Worm (Caenorhabditis elegans) whole organism, young adult: ENCODE data around the gene Y62H9A.1.

Experiments
- B0019.2 ChIP-seq: fragments of 200-800 bp; sonication (Bioruptor generic); conservative IDR thresholded peaks from 2 replicates; pipeline ENCODE4 v1.3.6; 2022; ENCODE audit warnings: missing genetic modification reagents, missing genetic modification characterization, missing compliant biosample characterization
- C17E4.6 ChIP-seq: fragments of 200-800 bp; sonication (Bioruptor generic); IDR thresholded peaks from 2 replicates; pipeline ENCODE4 v1.3.6; 2022; ENCODE audit warnings: missing genetic modification reagents, missing genetic modification characterization, missing compliant biosample characterization
- F10E7.11 ChIP-seq: sonication (generic microtip); optimal IDR thresholded peaks from 2 replicates; lab custom pipeline; 2017; ENCODE audit warnings: mild to moderate bottlenecking, missing genetic modification characterization, moderate library complexity, missing compliant biosample characterization
- F33H1.4 ChIP-seq: fragments of 200-800 bp; sonication (Bioruptor generic); IDR thresholded peaks from 2 replicates; pipeline ENCODE4 v1.3.6; 2022; ENCODE audit warnings: missing genetic modification reagents, missing genetic modification characterization, missing compliant biosample characterization
- F57A8.1 ChIP-seq: fragments of 200-800 bp; sonication (Bioruptor generic); optimal IDR thresholded peaks from 2 replicates; lab custom pipeline; 2018; ENCODE audit warnings: mild to moderate bottlenecking, missing genetic modification characterization, moderate library complexity, missing compliant biosample characterization
- F57C9.4 ChIP-seq: sonication (generic microtip); optimal IDR thresholded peaks from 2 replicates; lab custom pipeline; 2017; ENCODE audit warnings: mild to moderate bottlenecking, missing genetic modification characterization, missing compliant biosample characterization
- T07F8.4 ChIP-seq: sonication (generic microtip); optimal IDR thresholded peaks from 2 replicates; lab custom pipeline; 2016; ENCODE audit warnings: mild to moderate bottlenecking, missing genetic modification characterization, moderate library complexity, missing compliant biosample characterization
- T26A5.8 ChIP-seq: sonication (generic microtip); optimal IDR thresholded peaks from 2 replicates; lab custom pipeline; 2016; ENCODE audit warnings: missing genetic modification characterization, missing compliant biosample characterization
- Y56A3A.18 ChIP-seq: fragments of 200-800 bp; sonication (Bioruptor generic); IDR thresholded peaks from 2 replicates; pipeline ENCODE4 v1.3.6; 2022; ENCODE audit warnings: missing genetic modification reagents, missing genetic modification characterization, missing compliant biosample characterization
- Y67H2A.10 ChIP-seq: fragments of 200-800 bp; sonication (Bioruptor generic); conservative IDR thresholded peaks from 2 replicates; pipeline ENCODE4 v1.3.6; 2022; ENCODE audit warnings: missing genetic modification reagents, missing genetic modification characterization, missing compliant biosample characterization
- ama-1 ChIP-seq, 3 experiments: fragments of 150-350 bp in 1 of 3; sonication (generic microtip) in 2 of 3; optimal IDR thresholded peaks; 2 replicates each; lab custom pipeline; 2014 to 2018; ENCODE audit warnings: missing biosample characterization in 2 of 3, missing genetic modification characterization in 2 of 3, missing genetic modification reagents in 2 of 3
- aptf-2 ChIP-seq: fragments of 200-800 bp; sonication (Bioruptor generic); conservative IDR thresholded peaks from 2 replicates; pipeline ENCODE4 v1.3.6; 2022; ENCODE audit warnings: missing genetic modification reagents, missing genetic modification characterization, missing compliant biosample characterization
- atf-7 ChIP-seq: sonication (generic microtip); optimal IDR thresholded peaks from 2 replicates; lab custom pipeline; 2017; ENCODE audit warnings: mild to moderate bottlenecking, missing genetic modification characterization, missing compliant biosample characterization
- attf-5 ChIP-seq: fragments of 200-800 bp; sonication (Bioruptor generic); optimal IDR thresholded peaks from 2 replicates; lab custom pipeline; 2018; ENCODE audit warnings: mild to moderate bottlenecking, missing genetic modification characterization, missing compliant biosample characterization
- attf-6 ChIP-seq: fragments of 200-800 bp; sonication (Bioruptor generic); IDR thresholded peaks from 2 replicates; pipeline ENCODE4 v1.3.6; 2022; ENCODE audit warnings: missing genetic modification reagents, missing genetic modification characterization, missing compliant biosample characterization
- bed-1 ChIP-seq: fragments of 200-800 bp; sonication (Bioruptor generic); IDR thresholded peaks from 2 replicates; pipeline ENCODE4 v1.3.6; 2022; ENCODE audit warnings: missing genetic modification reagents, missing genetic modification characterization, missing compliant biosample characterization
- ccch-3 ChIP-seq: fragments of 200-800 bp; sonication (Bioruptor generic); optimal IDR thresholded peaks from 2 replicates; lab custom pipeline; 2018; ENCODE audit warnings: mild to moderate bottlenecking, missing genetic modification characterization, missing compliant biosample characterization
- cebp-1 ChIP-seq, 2 experiments: fragments of 200-800 bp in 1 of 2; sonication (Bioruptor generic) in 1 of 2; sonication (generic microtip) in 1 of 2; IDR thresholded peaks in 1 of 2; optimal IDR thresholded peaks in 1 of 2; 2 replicates each; pipeline versions ENCODE4 v1.3.6 to Lab custom; 2017 to 2022; ENCODE audit warnings: missing compliant biosample characterization in 2 of 2, missing genetic modification characterization in 2 of 2, mild to moderate bottlenecking in 1 of 2, missing genetic modification reagents in 1 of 2, moderate library complexity in 1 of 2
- cebp-2 ChIP-seq: fragments of 200-800 bp; sonication (Bioruptor generic); IDR thresholded peaks from 2 replicates; pipeline ENCODE4 v1.3.6; 2022; ENCODE audit warnings: missing genetic modification characterization, missing compliant biosample characterization
- ceh-27 ChIP-seq: fragments of 200-800 bp; sonication (Bioruptor generic); optimal IDR thresholded peaks from 2 replicates; lab custom pipeline; 2018; ENCODE audit warnings: mild to moderate bottlenecking, missing genetic modification characterization, moderate library complexity, missing compliant biosample characterization
- ceh-58 ChIP-seq: fragments of 200-800 bp; sonication (Bioruptor generic); IDR thresholded peaks from 2 replicates; pipeline ENCODE4 v1.3.6; 2022; ENCODE audit warnings: missing genetic modification characterization, missing compliant biosample characterization
- chd-7 ChIP-seq: sonication (generic microtip); optimal IDR thresholded peaks from 2 replicates; lab custom pipeline; 2016; ENCODE audit warnings: mild to moderate bottlenecking, missing genetic modification characterization, moderate library complexity, missing compliant biosample characterization
- dpff-1 ChIP-seq: sonication (generic microtip); optimal IDR thresholded peaks from 2 replicates; lab custom pipeline; 2017; ENCODE audit warnings: mild to moderate bottlenecking, missing genetic modification characterization, missing compliant biosample characterization
- dpl-1 ChIP-seq: fragments of 150-350 bp; optimal IDR thresholded peaks from 2 replicates; lab custom pipeline; 2014; ENCODE audit warnings: missing biosample characterization, missing genetic modification reagents, missing genetic modification characterization
- efl-1 ChIP-seq: fragments of 150-350 bp; optimal IDR thresholded peaks from 2 replicates; lab custom pipeline; 2014; ENCODE audit warnings: missing biosample characterization, missing genetic modification reagents, missing genetic modification characterization
- ets-4 ChIP-seq: fragments of 200-800 bp; sonication (Bioruptor generic); optimal IDR thresholded peaks from 2 replicates; lab custom pipeline; 2018; ENCODE audit warnings: mild to moderate bottlenecking, missing genetic modification characterization, missing compliant biosample characterization
- hsf-1 ChIP-seq: fragments of 200-800 bp; sonication (Bioruptor generic); IDR thresholded peaks from 2 replicates; pipeline ENCODE4 v1.3.6; 2022; ENCODE audit warnings: missing genetic modification reagents, missing genetic modification characterization, missing compliant biosample characterization
- lag-1 ChIP-seq: fragments of 200-800 bp; sonication (Bioruptor generic); IDR thresholded peaks from 2 replicates; pipeline ENCODE4 v1.3.6; 2022; ENCODE audit warnings: missing genetic modification reagents, missing genetic modification characterization, missing compliant biosample characterization
- let-526 ChIP-seq: fragments of 200-800 bp; sonication (Bioruptor generic); IDR thresholded peaks from 2 replicates; pipeline ENCODE4 v1.3.6; 2022; ENCODE audit warnings: missing genetic modification reagents, missing genetic modification characterization, missing compliant biosample characterization
- lin-40 ChIP-seq: sonication (generic microtip); optimal IDR thresholded peaks from 2 replicates; lab custom pipeline; 2016; ENCODE audit warnings: missing genetic modification characterization, mild to moderate bottlenecking, missing compliant biosample characterization, missing genotype, missing genetic modification reagents
- lin-54 ChIP-seq: fragments of 200-800 bp; sonication (Bioruptor generic); optimal IDR thresholded peaks from 2 replicates; lab custom pipeline; 2018; ENCODE audit warnings: mild to moderate bottlenecking, missing genetic modification characterization, missing compliant biosample characterization
- mcd-1 ChIP-seq: fragments of 200-800 bp; sonication (Bioruptor generic); IDR thresholded peaks from 2 replicates; pipeline ENCODE4 v1.3.6; 2022; ENCODE audit warnings: missing genetic modification reagents, missing genetic modification characterization, missing compliant biosample characterization
- mxl-1 ChIP-seq: sonication (generic microtip); optimal IDR thresholded peaks from 2 replicates; lab custom pipeline; 2016; ENCODE audit warnings: missing genetic modification characterization, missing compliant biosample characterization
- nhr-120 ChIP-seq: fragments of 200-800 bp; sonication (Bioruptor generic); IDR thresholded peaks from 2 replicates; pipeline ENCODE4 v1.3.6; 2022; ENCODE audit warnings: missing genetic modification characterization, missing compliant biosample characterization
- nhr-179 ChIP-seq: sonication (generic microtip); optimal IDR thresholded peaks from 2 replicates; lab custom pipeline; 2016; ENCODE audit warnings: mild to moderate bottlenecking, missing genetic modification characterization, missing compliant biosample characterization
- nhr-27 ChIP-seq: fragments of 200-800 bp; sonication (Bioruptor generic); optimal IDR thresholded peaks from 2 replicates; lab custom pipeline; 2018; ENCODE audit warnings: mild to moderate bottlenecking, missing genetic modification characterization, moderate library complexity, missing compliant biosample characterization
- pha-4 ChIP-seq: fragments of 150-350 bp; sonication (generic microtip); optimal IDR thresholded peaks from 2 replicates; lab custom pipeline; 2014; ENCODE audit warnings: missing biosample characterization, missing genetic modification reagents, missing genetic modification characterization
- repo-1 ChIP-seq: sonication (generic microtip); optimal IDR thresholded peaks from 2 replicates; lab custom pipeline; 2017; ENCODE audit warnings: mild to moderate bottlenecking, missing genetic modification characterization, missing compliant biosample characterization
- snpc-1.1 ChIP-seq: sonication (generic microtip); optimal IDR thresholded peaks from 2 replicates; lab custom pipeline; 2017; ENCODE audit warnings: missing genetic modification characterization, mild to moderate bottlenecking, missing compliant biosample characterization, antibody characterized with exemption, moderate library complexity, missing genotype, missing genetic modification reagents; ENCODE audit not compliant: insufficient read depth
- snpc-1.3 ChIP-seq: sonication (generic microtip); optimal IDR thresholded peaks from 2 replicates; lab custom pipeline; 2017; ENCODE audit warnings: missing genetic modification characterization, mild to moderate bottlenecking, missing compliant biosample characterization, antibody characterized with exemption, moderate library complexity, missing genotype, missing genetic modification reagents; ENCODE audit not compliant: insufficient read depth
- snpc-3.4 ChIP-seq: sonication (generic microtip); optimal IDR thresholded peaks from 2 replicates; lab custom pipeline; 2017; ENCODE audit warnings: missing genetic modification characterization, mild to moderate bottlenecking, missing compliant biosample characterization, antibody characterized with exemption, moderate library complexity, missing genotype, missing genetic modification reagents
- unc-62 ChIP-seq: fragments of 150-350 bp; optimal IDR thresholded peaks from 2 replicates; lab custom pipeline; 2014; ENCODE audit warnings: missing biosample characterization, missing genetic modification reagents, missing genetic modification characterization
- ztf-28 ChIP-seq: fragments of 200-800 bp; sonication (Bioruptor generic); IDR thresholded peaks from 2 replicates; pipeline ENCODE4 v1.3.6; 2022; ENCODE audit warnings: missing genetic modification reagents, missing genetic modification characterization, missing compliant biosample characterization
- ztf-3 ChIP-seq: fragments of 200-800 bp; sonication (Bioruptor generic); optimal IDR thresholded peaks from 2 replicates; lab custom pipeline; 2018; ENCODE audit warnings: mild to moderate bottlenecking, missing genetic modification characterization, missing compliant biosample characterization

The Y62H9A.1 gene

ce11 chrX:11917994-11918393 is 42.7 kb downstream of the Y62H9A.1 start, which contains the start of gene Y62H9A.16:
Gene Y62H9A.16 (plus strand): TSS chrX:11918294.
- TF ChIP-seq nhr-27 (tag; lab: Kevin White, UChicago), result no peak
- TF ChIP-seq dpff-1 (tag; lab: Kevin White, UChicago), result no peak
- TF ChIP-seq ceh-58 (GFP tag; lab: Robert Waterston, UW), result no peak
- no peak for TF ChIP-seq unc-62 (GFP tag; lab: Kevin White, UChicago)
- no peak for TF ChIP-seq lin-40 (tag; lab: Kevin White, UChicago)
- no peak for TF ChIP-seq attf-6 (GFP tag; lab: Robert Waterston, UW)
- TF ChIP-seq bed-1 (GFP tag; lab: Robert Waterston, UW), result no peak
- TF ChIP-seq Y67H2A.10, result no peak
- TF ChIP-seq B0019.2 (GFP tag; lab: Robert Waterston, UW), result no peak
- TF ChIP-seq ets-4, result no peak
- no peak for TF ChIP-seq T26A5.8 (tag; lab: Kevin White, UChicago)
- TF ChIP-seq attf-5 (GFP tag; lab: Kevin White, UChicago), result no peak
- no peak for TF ChIP-seq repo-1 (tag; lab: Kevin White, UChicago)
- TF ChIP-seq cebp-2 (GFP tag; lab: Robert Waterston, UW), result no peak
- TF ChIP-seq ccch-3 (GFP tag; lab: Kevin White, UChicago), result no peak
- no peak for TF ChIP-seq let-526 (GFP tag; lab: Robert Waterston, UW)
- no peak for TF ChIP-seq T07F8.4 (tag; lab: Kevin White, UChicago)
- no peak for TF ChIP-seq snpc-1.3

ce11 chrX:11920723-11921283 is 45.5 kb downstream of the Y62H9A.1 start, which contains the start of gene Y62H9A.14:
Gene Y62H9A.14 (plus strand): TSS chrX:11921233.
- TF ChIP-seq nhr-120 (GFP tag; lab: Robert Waterston, UW) (no peak), B0019.2 (GFP tag; lab: Robert Waterston, UW) (no peak), dpl-1 (GFP tag; lab: Kevin White, UChicago) (no peak), let-526 (GFP tag; lab: Robert Waterston, UW) (no peak), mxl-1 (tag; lab: Kevin White, UChicago) (no peak), ceh-58 (GFP tag; lab: Robert Waterston, UW) (no peak)

DNA sequence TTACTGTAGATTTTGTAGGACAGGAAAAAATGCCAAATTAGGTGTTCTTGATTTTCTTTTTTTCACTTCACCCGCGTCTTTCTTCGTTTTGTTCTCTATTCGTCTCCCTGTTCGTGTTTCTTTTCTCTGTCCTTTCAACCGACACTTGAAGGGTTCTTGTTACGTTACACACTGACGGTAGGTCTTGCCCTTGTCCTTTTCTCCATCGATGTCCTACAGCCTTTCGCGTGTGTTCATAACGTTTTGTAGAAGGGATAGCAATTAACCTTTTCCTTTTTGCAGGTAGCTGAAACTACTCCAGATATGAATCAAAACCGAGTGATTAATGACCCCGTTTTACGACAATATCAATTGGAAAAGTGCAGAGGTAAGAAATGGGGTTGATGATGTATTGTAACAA is 48.8 kb downstream of the Y62H9A.1 start, which contains the start of gene F55G7.1:
TSS of gene F55G7.1 (plus strand) at position 276 of the 400 bp plus-strand sequence.
- TF ChIP-seq Y56A3A.18 (GFP tag; lab: Robert Waterston, UW) (peak; percentile 63; the same call in 1 of the 2 replicates), F57C9.4 (tag; lab: Kevin White, UChicago) (no peak), dpff-1 (tag; lab: Kevin White, UChicago) (no peak), atf-7 (tag; lab: Kevin White, UChicago) (no peak), ama-1 (optimal IDR thresholded peaks at IDR 0.05; lab: Kevin White, UChicago) (no peak), ama-1 (GFP tag; optimal IDR thresholded peaks at IDR 0.05; lab: Kevin White, UChicago) (no peak), lin-54 (GFP tag; lab: Kevin White, UChicago) (no peak), F57A8.1 (GFP tag; lab: Kevin White, UChicago) (no peak), mcd-1 (no peak), ztf-3 (GFP tag; lab: Kevin White, UChicago) (no peak), pha-4 (tag; lab: Kevin White, UChicago) (no peak), F33H1.4 (GFP tag; lab: Robert Waterston, UW) (no peak), snpc-3.4 (tag; lab: Kevin White, UChicago) (no peak), C17E4.6 (GFP tag; lab: Robert Waterston, UW) (no peak), ztf-28 (no peak), aptf-2 (GFP tag; lab: Robert Waterston, UW) (no peak), lag-1 (GFP tag; lab: Robert Waterston, UW) (no peak), ceh-27 (GFP tag; lab: Kevin White, UChicago) (peak; percentile 60), chd-7 (tag; lab: Kevin White, UChicago) (no peak), snpc-1.1 (no peak), repo-1 (tag; lab: Kevin White, UChicago) (no peak), F10E7.11 (tag; lab: Kevin White, UChicago) (no peak), efl-1 (no peak), nhr-179 (tag; lab: Kevin White, UChicago) (no peak), hsf-1 (GFP tag; lab: Robert Waterston, UW) (no peak), let-526 (GFP tag; lab: Robert Waterston, UW) (no peak), cebp-1 (GFP tag; IDR thresholded peaks at IDR 0.05; lab: Robert Waterston, UW) (no peak), cebp-1 (tag; optimal IDR thresholded peaks at IDR 0.05; lab: Kevin White, UChicago) (no peak)
